Fruit fly (Drosophila melanogaster) whole organism, wandering third instar larva: ENCODE data around the gene Papss.
A peak's percentile ranks its signal among the peaks of the same experiment; 100 is the strongest.

ENCODE experiments used
- Abd-B ChIP-seq: fragments of >200 bp; optimal IDR thresholded peaks from 2 replicates; lab custom pipeline; 2017; ENCODE audit warnings: missing biosample characterization, missing genetic modification characterization
- CG32264 ChIP-seq: fragments of 200-800 bp; sonication (Bioruptor generic); optimal IDR thresholded peaks from 2 replicates; lab custom pipeline; 2016; ENCODE audit warnings: missing biosample characterization, missing genetic modification characterization
- CG9705 ChIP-seq: fragments of 200-800 bp; sonication (Bioruptor generic); optimal IDR thresholded peaks from 2 replicates; lab custom pipeline; 2018; ENCODE audit warnings: missing biosample characterization, mild to moderate bottlenecking, missing genetic modification characterization
- CrebA ChIP-seq: fragments of 200-800 bp; sonication (Bioruptor generic); optimal IDR thresholded peaks from 2 replicates; lab custom pipeline; 2016; ENCODE audit warnings: missing biosample characterization, mild to moderate bottlenecking, missing genetic modification characterization, borderline replicate concordance
- Dfd ChIP-seq: fragments of >200 bp; optimal IDR thresholded peaks from 2 replicates; lab custom pipeline; 2017; ENCODE audit warnings: missing biosample characterization, missing genetic modification characterization
- Dif ChIP-seq: fragments of 200-275, 200-300 bp; sonication (Bioruptor generic); optimal IDR thresholded peaks from 2 replicates; lab custom pipeline; 2018; ENCODE audit warnings: missing biosample characterization, missing genetic modification characterization; ENCODE audit not compliant: partially characterized antibody
- GATAd ChIP-seq: sonication (Bioruptor generic); optimal IDR thresholded peaks from 2 replicates; lab custom pipeline; 2016; ENCODE audit warnings: missing biosample characterization, missing genetic modification characterization
- HLH106 ChIP-seq: fragments of 200-800 bp; optimal IDR thresholded peaks from 3 replicates; lab custom pipeline; 2019; ENCODE audit warnings: missing biosample characterization, mild to moderate bottlenecking, missing genetic modification characterization, moderate library complexity
- Hnf4 ChIP-seq: fragments of 200-800 bp; sonication (Bioruptor generic); optimal IDR thresholded peaks from 2 replicates; lab custom pipeline; 2016; ENCODE audit warnings: missing biosample characterization, mild to moderate bottlenecking, missing genetic modification characterization
- Hr78 ChIP-seq: fragments of >200 bp; optimal IDR thresholded peaks from 2 replicates; lab custom pipeline; 2017; ENCODE audit warnings: missing biosample characterization, missing genetic modification characterization
- Hr83 ChIP-seq: fragments of 200-300 bp; sonication (Bioruptor generic); optimal IDR thresholded peaks from 2 replicates; lab custom pipeline; 2016; ENCODE audit warnings: missing biosample characterization, mild to moderate bottlenecking, missing genetic modification characterization, moderate library complexity; ENCODE audit not compliant: poor library complexity, severe bottlenecking
- Jra ChIP-seq: sonication (Bioruptor generic); optimal IDR thresholded peaks from 2 replicates; lab custom pipeline; 2016; ENCODE audit warnings: missing biosample characterization, missing genetic modification characterization
- Mio ChIP-seq: sonication (Bioruptor generic); optimal IDR thresholded peaks from 2 replicates; lab custom pipeline; 2016; ENCODE audit warnings: missing biosample characterization, missing genetic modification characterization
- Myc ChIP-seq: fragments of >200 bp; optimal IDR thresholded peaks from 2 replicates; lab custom pipeline; 2017
- N ChIP-seq: fragments of >200 bp; optimal IDR thresholded peaks from 2 replicates; lab custom pipeline; 2018; ENCODE audit warnings: missing biosample characterization, missing external identifiers, missing genetic modification characterization
- OdsH ChIP-seq: fragments of 200-800 bp; sonication (Bioruptor generic); optimal IDR thresholded peaks from 2 replicates; lab custom pipeline; 2016; ENCODE audit warnings: missing biosample characterization, mild to moderate bottlenecking, missing genetic modification characterization
- Rel ChIP-seq, 2 experiments: fragments of 200-800 bp; sonication (Bioruptor generic) in 1 of 2; optimal IDR thresholded peaks; 2 replicates in 1 of 2; 3 replicates in 1 of 2; lab custom pipeline; 2016 to 2019; ENCODE audit warnings: mild to moderate bottlenecking in 2 of 2, missing biosample characterization in 2 of 2, missing genetic modification characterization in 2 of 2, moderate library complexity in 1 of 2
- Sp1 ChIP-seq: fragments of 200-800 bp; sonication (Bioruptor generic); optimal IDR thresholded peaks from 3 replicates; lab custom pipeline; 2019; ENCODE audit warnings: missing biosample characterization, mild to moderate bottlenecking, missing genetic modification characterization, moderate library complexity
- Vsx2 ChIP-seq: fragments of 200-300, 225-300 bp; sonication (Bioruptor generic); optimal IDR thresholded peaks from 2 replicates; lab custom pipeline; 2018; ENCODE audit warnings: missing biosample characterization, missing genetic modification characterization; ENCODE audit not compliant: partially characterized antibody
- br ChIP-seq: fragments of 200-800 bp; sonication (Bioruptor generic); optimal IDR thresholded peaks from 2 replicates; lab custom pipeline; 2016; ENCODE audit warnings: missing biosample characterization, missing genetic modification characterization
- brk ChIP-seq: fragments of 200-800 bp; sonication (Bioruptor generic); optimal IDR thresholded peaks from 2 replicates; lab custom pipeline; 2016; ENCODE audit warnings: missing biosample characterization, mild to moderate bottlenecking, missing genetic modification characterization
- dl ChIP-seq, 2 experiments: fragments of 175-275, 200-275 bp in 1 of 2; fragments of 200-275 bp in 1 of 2; sonication (Bioruptor generic); optimal IDR thresholded peaks; lab custom pipeline; 2018; ENCODE audit warnings: mild to moderate bottlenecking in 2 of 2, missing biosample characterization in 2 of 2, missing genetic modification characterization in 2 of 2, moderate library complexity in 2 of 2; ENCODE audit not compliant: partially characterized antibody in 2 of 2, insufficient read depth in 1 of 2
- dmrt93B ChIP-seq: fragments of 200-800 bp; sonication (Bioruptor generic); optimal IDR thresholded peaks from 2 replicates; lab custom pipeline; 2018; ENCODE audit warnings: missing biosample characterization, mild to moderate bottlenecking, missing genetic modification characterization
- dsf ChIP-seq: sonication (Bioruptor generic); optimal IDR thresholded peaks from 2 replicates; lab custom pipeline; 2016; ENCODE audit warnings: missing biosample characterization, missing genetic modification characterization, borderline replicate concordance
- ey ChIP-seq: fragments of 200-800 bp; sonication (Bioruptor generic); optimal IDR thresholded peaks from 2 replicates; lab custom pipeline; 2016; ENCODE audit warnings: missing biosample characterization, missing genetic modification characterization
- foxo ChIP-seq, 2 experiments: fragments of 200-800 bp; sonication (Bioruptor generic); optimal IDR thresholded peaks; 2 replicates in 1 of 2; 3 replicates in 1 of 2; lab custom pipeline; 2016 to 2017; ENCODE audit warnings: missing biosample characterization in 2 of 2, missing genetic modification characterization in 2 of 2
- fru ChIP-seq: fragments of 200-800 bp; sonication (Bioruptor generic); optimal IDR thresholded peaks from 3 replicates; lab custom pipeline; 2016; ENCODE audit warnings: missing biosample characterization, mild to moderate bottlenecking, missing genetic modification characterization
- h ChIP-seq: fragments of 200-800 bp; sonication (Bioruptor generic); optimal IDR thresholded peaks from 3 replicates; lab custom pipeline; 2016; ENCODE audit warnings: missing biosample characterization, mild to moderate bottlenecking, missing genetic modification characterization
- jim ChIP-seq: fragments of 175-275, 200-325 bp; sonication (Bioruptor generic); optimal IDR thresholded peaks from 2 replicates; lab custom pipeline; 2016; ENCODE audit warnings: missing biosample characterization, mild to moderate bottlenecking, missing genetic modification characterization
- lola ChIP-seq: fragments of >200 bp; optimal IDR thresholded peaks from 2 replicates; lab custom pipeline; 2017; ENCODE audit warnings: missing biosample characterization, missing genetic modification characterization
- pan ChIP-seq: fragments of >200 bp; optimal IDR thresholded peaks from 2 replicates; lab custom pipeline; 2017
- psq ChIP-seq: fragments of 200-800 bp; sonication (Bioruptor generic); optimal IDR thresholded peaks from 3 replicates; lab custom pipeline; 2017; ENCODE audit warnings: missing biosample characterization, mild to moderate bottlenecking, missing genetic modification characterization, moderate library complexity
- rgr ChIP-seq: fragments of 200-800 bp; sonication (Bioruptor generic); optimal IDR thresholded peaks from 3 replicates; lab custom pipeline; 2016; ENCODE audit warnings: missing biosample characterization, mild to moderate bottlenecking, missing genetic modification characterization
- sage ChIP-seq: fragments of 200-800 bp; sonication (Bioruptor generic); optimal IDR thresholded peaks from 2 replicates; lab custom pipeline; 2016; ENCODE audit warnings: missing biosample characterization, mild to moderate bottlenecking, missing genetic modification characterization
- sv ChIP-seq: fragments of 200-800 bp; sonication (Bioruptor generic); optimal IDR thresholded peaks from 3 replicates; lab custom pipeline; 2016; ENCODE audit warnings: missing biosample characterization, missing genetic modification characterization
- tai ChIP-seq: sonication (Bioruptor generic); optimal IDR thresholded peaks from 2 replicates; lab custom pipeline; 2016; ENCODE audit warnings: missing biosample characterization, missing genetic modification characterization
- usp ChIP-seq: fragments of >200 bp; optimal IDR thresholded peaks from 2 replicates; lab custom pipeline; 2017; ENCODE audit warnings: missing biosample characterization, missing genetic modification characterization
- woc ChIP-seq: sonication (Bioruptor generic); optimal IDR thresholded peaks from 2 replicates; lab custom pipeline; 2016; ENCODE audit warnings: missing biosample characterization, mild to moderate bottlenecking, missing genetic modification characterization

The Papss gene

DNA sequence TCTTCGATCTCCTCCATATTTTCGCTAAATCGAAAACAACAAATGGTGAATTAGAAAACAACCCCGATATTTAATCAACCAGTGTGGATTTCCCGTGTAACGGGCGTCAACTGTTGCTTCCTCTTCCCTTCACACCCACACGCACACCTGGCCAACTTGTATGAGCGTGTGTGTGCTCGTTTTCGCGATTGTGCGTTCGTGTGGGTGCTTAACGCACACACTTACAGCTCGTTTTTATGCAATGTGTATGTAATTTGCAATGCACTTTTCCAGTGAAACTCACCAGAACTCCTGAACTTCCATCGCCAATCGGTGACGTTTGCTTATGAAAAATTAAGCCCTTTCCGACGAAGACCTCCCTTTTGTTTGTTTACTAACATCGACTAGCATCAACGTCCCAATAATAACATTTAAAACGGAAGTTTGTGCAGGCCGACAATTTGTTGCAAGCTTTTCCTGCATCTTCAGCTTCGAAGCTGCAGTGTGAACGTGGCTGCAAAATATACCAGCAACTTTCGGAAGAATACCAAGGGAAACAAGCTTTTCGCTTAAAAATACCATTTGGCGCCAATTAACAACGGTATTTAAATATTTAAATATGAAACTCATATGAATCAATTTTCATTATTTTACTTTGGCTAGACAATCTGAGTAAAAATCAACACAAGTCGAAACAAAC lies 29.5 kb upstream of the Papss start, which contains the start of gene cyc:
Gene cyc, minus strand, starts transcription at position 467 of the 679 bp plus-strand sequence.
- TF ChIP-seq Vsx2 (GFP tag; lab: Kevin White, UChicago) (no peak), Rel (GFP tag; optimal IDR thresholded peaks at IDR 0.05; lab: Kevin White, UChicago) (no peak), Rel (tag; optimal IDR thresholded peaks at IDR 0.05; lab: Kevin White, UChicago) (peak; percentile 42), HLH106 (tag; lab: Kevin White, UChicago) (no peak), OdsH (GFP tag; lab: Kevin White, UChicago) (peak; percentile 8), jim (GFP tag; lab: Kevin White, UChicago) (no peak), br (GFP tag; lab: Kevin White, UChicago) (no peak), sv (GFP tag; lab: Kevin White, UChicago) (no peak), Dfd (no peak), Hnf4 (no peak), Jra (GFP tag; lab: Kevin White, UChicago) (no peak), sage (GFP tag; lab: Kevin White, UChicago) (no peak), h (GFP tag; lab: Kevin White, UChicago) (no peak), foxo (GFP tag; optimal IDR thresholded peaks at IDR 0.05; lab: Kevin White, UChicago) (no peak), fru (no peak), dsf (GFP tag; lab: Kevin White, UChicago) (no peak), dmrt93B (GFP tag; lab: Kevin White, UChicago) (no peak), Hr78 (GFP tag; lab: Kevin White, UChicago) (no peak), GATAd (GFP tag; lab: Kevin White, UChicago) (no peak), rgr (GFP tag; lab: Kevin White, UChicago) (no peak), CG9705 (GFP tag; lab: Kevin White, UChicago) (no peak), dl (GFP tag; optimal IDR thresholded peaks at IDR 0.05; lab: Kevin White, UChicago; ENCODE audit: insufficient read depth in 1 of 2, partially characterized antibody in 2 of 2) (no peak), N (GFP tag; lab: Kevin White, UChicago) (peak; percentile 39), lola (no peak), woc (GFP tag; lab: Kevin White, UChicago) (no peak), pan (lab: Kevin White, UChicago) (no peak), CrebA (no peak), Myc (lab: Kevin White, UChicago) (no peak), Mio (GFP tag; lab: Kevin White, UChicago) (no peak), usp (GFP tag; lab: Kevin White, UChicago) (no peak), ey (GFP tag; lab: Kevin White, UChicago) (peak; percentile 15), Sp1 (GFP tag; lab: Kevin White, UChicago) (peak; percentile 39), Abd-B (no peak), brk (GFP tag; lab: Kevin White, UChicago) (no peak), tai (no peak), psq (GFP tag; lab: Kevin White, UChicago) (peak; percentile 10), CG32264 (GFP tag; lab: Kevin White, UChicago) (no peak), Dif (no peak), Hr83 (no peak)
- TF ChIP-seq, all 38 proteins: peak for 6

DNA sequence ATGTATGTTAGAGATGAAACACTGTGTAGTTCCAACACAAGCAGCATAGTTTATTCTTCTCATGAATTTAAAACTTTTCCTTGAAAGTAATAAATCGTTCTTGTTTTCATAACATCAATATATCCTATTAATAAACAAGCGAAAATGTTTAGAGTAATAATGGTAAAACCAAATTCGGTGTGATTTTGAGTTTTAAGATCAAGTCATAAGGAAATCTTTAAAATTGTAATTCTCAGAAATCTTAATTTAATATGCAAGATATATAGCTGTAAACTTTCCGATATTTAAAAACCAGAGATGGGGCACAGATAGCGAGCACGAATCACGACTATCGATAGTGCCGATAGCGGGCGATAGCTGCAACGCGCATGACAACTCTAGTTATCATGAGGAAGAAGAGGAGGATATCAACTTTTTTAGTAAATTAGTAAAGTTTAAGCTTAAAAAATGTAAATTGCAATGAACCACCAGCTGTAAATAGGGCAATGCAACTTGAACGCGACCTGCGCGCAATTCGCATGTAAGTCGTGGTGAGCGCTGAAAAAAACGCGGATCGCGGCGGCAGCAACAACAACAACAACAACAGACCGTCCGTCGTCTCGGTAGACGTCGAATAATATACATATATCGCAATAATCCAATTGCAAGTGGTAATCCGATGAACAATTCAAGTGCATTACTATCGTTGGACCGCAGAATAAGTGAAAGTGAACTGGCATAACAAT lies 27.1 kb upstream of the Papss start, which contains the start of the genes Fibp and Deaf1:
Gene Fibp, minus strand, starts transcription at position 161 of the 725 bp plus-strand sequence.
Gene Deaf1, plus strand, starts transcription at position 368 of the 725 bp plus-strand sequence.
- TF ChIP-seq Dfd (no peak), Hr78 (GFP tag; lab: Kevin White, UChicago) (no peak), br (GFP tag; lab: Kevin White, UChicago) (peak; percentile 81), CG32264 (GFP tag; lab: Kevin White, UChicago) (peak; percentile 33), fru (peak; percentile 82), OdsH (GFP tag; lab: Kevin White, UChicago) (peak; percentile 78), woc (GFP tag; lab: Kevin White, UChicago) (peak; percentile 90), psq (GFP tag; lab: Kevin White, UChicago) (peak; percentile 69), GATAd (GFP tag; lab: Kevin White, UChicago) (peak; percentile 82), Mio (GFP tag; lab: Kevin White, UChicago) (peak; percentile 8), h (GFP tag; lab: Kevin White, UChicago) (peak; percentile 83), dsf (GFP tag; lab: Kevin White, UChicago) (peak; percentile 50), Sp1 (GFP tag; lab: Kevin White, UChicago) (peak; percentile 78), Jra (GFP tag; lab: Kevin White, UChicago) (peak; percentile 88), dl (GFP tag; optimal IDR thresholded peaks at IDR 0.05; lab: Kevin White, UChicago; ENCODE audit: insufficient read depth in 1 of 2, partially characterized antibody in 2 of 2) (no peak), ey (GFP tag; lab: Kevin White, UChicago) (peak; percentile 76), sv (GFP tag; lab: Kevin White, UChicago) (peak; percentile 74), foxo (GFP tag; optimal IDR thresholded peaks at IDR 0.05; lab: Kevin White, UChicago) (peak in 1 of 2 experiments; percentile 84), jim (GFP tag; lab: Kevin White, UChicago) (no peak), CG9705 (GFP tag; lab: Kevin White, UChicago) (peak; percentile 59), N (GFP tag; lab: Kevin White, UChicago) (no peak), dmrt93B (GFP tag; lab: Kevin White, UChicago) (no peak), HLH106 (tag; lab: Kevin White, UChicago) (peak; percentile 82), Hnf4 (peak; percentile 85), rgr (GFP tag; lab: Kevin White, UChicago) (peak; percentile 79), pan (lab: Kevin White, UChicago) (no peak), Vsx2 (GFP tag; lab: Kevin White, UChicago) (no peak), sage (GFP tag; lab: Kevin White, UChicago) (no peak), Hr83 (peak; percentile 67)
